Worm (Caenorhabditis elegans) whole organism, dauer: Measurements from ENCODE around the gene tofu-7.
"Not testable (repeated sequence)": the region's sequence is repeated elsewhere in the genome, so short reads cannot be mapped to it uniquely, and the experiment has no call there.

Source experiments
- unc-62 ChIP-seq: sonication (generic microtip); optimal IDR thresholded peaks from 2 replicates; lab custom pipeline; 2017; ENCODE audit warnings: missing biosample characterization, missing genetic modification reagents, missing genetic modification characterization

tofu-7 gene

ce11 chrIII:7084908-7085307 lies at the start of gene tofu-7:
Gene tofu-7 (minus strand): TSS chrIII:7085018.
- no peak for TF ChIP-seq unc-62 (GFP tag; lab: Kevin White, UChicago)

ce11 chrIII:7133559-7133958 lies 48.7 kb upstream of the tofu-7 start, which contains the start of the genes pot-1 and ggtb-1:
Gene pot-1 (minus strand): TSS chrIII:7133678.
Gene ggtb-1 (plus strand): TSS chrIII:7133766.
- no peak for TF ChIP-seq unc-62 (GFP tag; lab: Kevin White, UChicago)

DNA sequence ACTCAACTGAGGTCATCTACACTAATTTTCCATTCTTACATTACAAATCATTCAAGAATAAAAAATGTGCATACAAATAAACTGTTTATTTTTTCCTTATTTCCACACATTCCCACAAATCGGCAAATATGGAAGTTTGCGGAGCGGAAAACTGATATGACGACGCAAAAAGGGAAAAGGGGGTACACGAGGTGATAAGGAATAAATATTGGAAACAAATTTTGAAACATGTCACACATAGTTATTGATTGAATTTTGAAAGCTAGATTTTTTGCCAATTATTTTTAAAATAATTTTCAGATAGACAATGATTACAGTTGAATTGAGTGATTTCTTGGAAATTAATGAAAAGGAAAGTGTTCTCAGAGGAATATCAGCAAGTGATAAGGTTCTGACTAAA lies 43.8 kb upstream of the tofu-7 start, which contains the start of gene viro-2:
viro-2 (plus strand) TSS at position 301 of the 400 bp plus-strand sequence.
- TF ChIP-seq unc-62 (GFP tag; lab: Kevin White, UChicago): not testable (repeated sequence)

- no peak for TF ChIP-seq unc-62 (GFP tag; lab: Kevin White, UChicago)
These were observed 39.5 kb upstream of the tofu-7 start, which contains the start of gene B0280.2 for ce11 chrIII:7124364-7124763. Gene B0280.2 (plus strand): TSS chrIII:7124664.

DNA sequence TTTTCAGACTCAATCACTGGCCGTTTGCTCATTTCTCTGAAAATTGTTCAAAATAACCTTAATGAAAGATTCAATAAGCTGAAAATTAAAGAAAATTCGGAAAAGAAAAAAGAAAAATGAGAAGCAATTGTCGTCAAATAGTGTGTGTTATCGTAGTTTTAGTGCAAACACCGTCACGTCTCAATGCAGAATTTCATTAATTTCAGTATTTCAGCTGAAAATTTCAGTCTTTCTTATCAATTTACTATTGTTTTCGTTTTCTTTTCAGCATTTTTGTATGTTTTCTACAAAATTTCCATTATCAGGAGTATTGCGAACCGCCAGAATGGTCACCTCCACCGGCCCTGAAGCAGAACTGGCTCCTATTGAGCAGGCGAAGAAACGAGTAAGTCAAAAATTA lies 38.0 kb upstream of the tofu-7 start, which contains the start of the genes B0280.9 and rpia-1:
B0280.9 (minus strand) TSS at position 36 of the 400 bp plus-strand sequence.
rpia-1 (plus strand) TSS at position 269 of the 400 bp plus-strand sequence.
- no peak for TF ChIP-seq unc-62 (GFP tag; lab: Kevin White, UChicago)

ce11 chrIII:7120477-7120876 lies 35.7 kb upstream of the tofu-7 start:
- TF ChIP-seq unc-62 (GFP tag; lab: Kevin White, UChicago): no peak

DNA sequence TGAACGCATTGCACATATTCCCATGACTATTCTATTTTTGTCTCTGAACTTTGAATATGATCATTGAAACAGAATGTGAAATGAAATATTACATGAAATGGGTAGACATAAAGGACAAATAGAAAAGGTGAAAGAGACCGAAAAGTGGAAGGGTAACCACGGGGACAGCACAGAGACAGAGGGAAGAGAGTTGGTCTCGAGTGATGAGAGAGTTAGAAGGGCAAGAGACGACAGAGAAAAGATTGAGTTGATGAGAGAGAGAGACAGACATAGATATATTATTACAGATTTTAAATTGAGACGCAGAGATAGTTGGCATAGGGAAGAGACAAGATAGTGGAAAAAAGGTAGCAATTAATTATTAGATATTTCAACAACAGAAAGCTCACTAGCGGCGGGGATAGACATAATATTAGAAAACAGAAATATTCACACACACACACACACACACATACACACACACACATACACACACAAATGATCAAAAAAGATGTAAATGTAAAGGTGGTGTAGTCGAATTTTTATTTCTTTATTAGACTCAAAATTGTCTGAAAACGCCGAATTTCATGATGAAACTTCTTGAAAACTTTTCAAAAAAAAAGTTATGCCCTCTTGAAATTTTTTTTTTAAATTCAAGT lies 31.9 kb upstream of the tofu-7 start:
- TF ChIP-seq unc-62 (GFP tag; lab: Kevin White, UChicago): no peak

DNA sequence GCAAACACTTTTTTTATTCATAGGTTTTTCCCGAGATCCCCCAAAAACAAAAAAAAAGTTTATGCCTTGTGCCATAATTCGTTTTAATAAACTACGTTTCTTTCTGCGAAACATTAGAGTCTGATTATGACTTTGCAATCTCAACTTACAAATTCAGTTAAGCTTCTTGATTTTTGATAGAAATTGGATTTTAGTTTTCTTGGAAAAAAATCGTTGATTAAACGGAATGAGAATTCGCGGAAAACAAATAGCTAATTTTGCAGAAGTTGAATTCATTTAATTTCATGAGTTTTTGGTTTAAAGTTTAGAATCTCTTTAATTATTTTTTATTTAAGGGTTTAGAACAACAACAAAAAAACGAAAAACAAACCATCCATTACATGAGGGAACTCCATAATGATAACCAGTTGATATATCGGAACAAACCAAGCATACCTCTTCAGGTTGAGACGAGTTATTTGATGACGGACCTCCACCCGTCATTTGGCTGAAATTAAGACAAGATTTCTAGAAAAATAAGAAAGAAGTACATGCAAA lies 30.2 kb upstream of the tofu-7 start, which contains the start of gene nhr-10:
nhr-10 (minus strand) TSS at position 487 of the 537 bp plus-strand sequence.
- no peak for TF ChIP-seq unc-62 (GFP tag; lab: Kevin White, UChicago)

DNA sequence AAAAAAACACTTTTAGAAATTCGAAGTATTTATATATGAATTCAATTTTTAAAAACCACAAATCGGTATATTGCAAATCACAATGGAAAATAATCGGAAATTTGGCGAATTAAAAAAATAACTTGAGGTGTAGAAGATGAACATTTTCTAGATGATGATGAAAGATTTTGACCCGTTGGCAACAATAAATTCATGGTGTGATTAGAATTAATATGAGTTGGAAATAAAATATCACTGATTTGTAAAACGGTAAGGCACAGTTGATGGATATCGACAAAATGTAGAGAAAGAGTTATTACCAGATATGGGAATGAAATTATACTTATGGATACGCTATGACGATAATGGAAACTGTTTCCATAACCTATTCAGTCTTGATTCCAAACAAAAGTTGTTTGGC lies 27.5 kb upstream of the tofu-7 start:
- TF ChIP-seq unc-62 (GFP tag; lab: Kevin White, UChicago): no peak

- no peak for TF ChIP-seq unc-62 (GFP tag; lab: Kevin White, UChicago)
These were observed 27.0 kb upstream of the tofu-7 start, which contains the start of gene B0280.7 for ce11 chrIII:7111793-7112192. Gene B0280.7 (minus strand): TSS chrIII:7111893.

- TF ChIP-seq unc-62 (GFP tag; lab: Kevin White, UChicago): no peak
These were observed 23.1 kb upstream of the tofu-7 start, which contains the start of gene odd-1 for ce11 chrIII:7107965-7108364. Gene odd-1 (plus strand): TSS chrIII:7108313.

DNA sequence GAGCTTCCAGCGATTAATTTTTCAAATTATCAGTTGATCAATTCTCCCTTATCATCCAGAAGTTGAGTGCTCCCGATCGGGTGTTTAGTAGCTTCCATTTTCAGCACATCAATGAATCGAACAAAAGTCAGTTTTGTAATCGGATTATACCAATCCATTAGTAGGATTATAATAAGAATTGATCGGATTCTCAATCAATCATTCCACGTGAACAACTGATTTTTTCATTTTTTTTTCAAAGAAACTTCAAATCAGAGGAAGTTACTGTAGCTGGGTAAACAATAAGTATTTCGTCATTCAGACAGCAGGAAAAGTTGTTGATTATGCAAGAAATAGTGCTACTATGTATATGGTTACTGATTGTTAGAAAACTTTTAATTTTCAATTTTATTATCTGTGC lies 22.0 kb upstream of the tofu-7 start:
- no peak for TF ChIP-seq unc-62 (GFP tag; lab: Kevin White, UChicago)

- TF ChIP-seq unc-62 (GFP tag; lab: Kevin White, UChicago): no peak
These were observed 19.2 kb upstream of the tofu-7 start, which contains the start of gene cpg-2 for ce11 chrIII:7103940-7104440. Gene cpg-2 (minus strand): TSS chrIII:7103990.

ce11 chrIII:7101814-7102477 lies 17.1 kb upstream of the tofu-7 start:
- no peak for TF ChIP-seq unc-62 (GFP tag; lab: Kevin White, UChicago)

ce11 chrIII:7100001-7100400 lies 15.2 kb upstream of the tofu-7 start, which contains the start of gene ZK418.11:
Gene ZK418.11 (plus strand): TSS chrIII:7100289.
- TF ChIP-seq unc-62 (GFP tag; lab: Kevin White, UChicago): no peak

DNA sequence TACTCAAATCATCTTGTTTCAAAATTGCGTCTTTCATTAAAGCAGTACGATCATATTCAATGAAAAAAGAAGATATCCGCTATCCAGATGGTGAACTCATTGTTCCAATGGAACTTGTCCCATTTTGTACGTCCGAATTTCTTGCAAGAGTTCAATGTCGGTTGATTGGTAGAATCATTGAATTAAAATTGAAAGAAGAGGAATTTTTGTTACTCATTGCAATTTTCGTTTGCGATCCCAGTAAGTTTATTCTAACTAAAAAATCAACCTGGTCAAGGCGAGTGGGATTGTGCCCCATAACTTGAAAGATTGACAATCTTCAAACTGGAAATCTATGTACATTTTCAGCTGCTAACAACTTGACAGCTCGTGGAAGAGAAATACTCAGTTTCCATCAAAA lies 11.7 kb upstream of the tofu-7 start:
- TF ChIP-seq unc-62 (GFP tag; lab: Kevin White, UChicago): no peak
